Worm (Caenorhabditis elegans) whole organism, midembryonic: Measurements from ENCODE around the gene str-20.

Source experiments
- T22C8.4 ChIP-seq: fragments of 200-800 bp; sonication (Bioruptor generic); IDR thresholded peaks from 2 replicates; pipeline ENCODE4 v1.3.6; 2022; ENCODE audit warnings: missing genetic modification characterization, missing compliant biosample characterization
- cog-1 ChIP-seq: sonication (generic microtip); optimal IDR thresholded peaks from 2 replicates; lab custom pipeline; 2016; ENCODE audit warnings: missing genetic modification characterization, missing compliant biosample characterization
- flt-1 ChIP-seq: fragments of 200-800 bp; sonication (Bioruptor generic); IDR thresholded peaks from 2 replicates; pipeline ENCODE4 v1.3.6; 2022; ENCODE audit warnings: missing genetic modification characterization, missing compliant biosample characterization
- klf-2 ChIP-seq: fragments of 200-800 bp; sonication (Bioruptor generic); conservative IDR thresholded peaks from 2 replicates; pipeline ENCODE4 v1.3.6; 2022; ENCODE audit warnings: missing genetic modification reagents, missing genetic modification characterization, missing compliant biosample characterization
- med-1 ChIP-seq: sonication (generic microtip); optimal IDR thresholded peaks from 2 replicates; lab custom pipeline; 2017; ENCODE audit warnings: missing genetic modification characterization, mild to moderate bottlenecking, missing compliant biosample characterization, antibody characterized with exemption, missing genetic modification reagents; ENCODE audit not compliant: insufficient read depth
- ref-1 ChIP-seq: fragments of 200-800 bp; sonication (Bioruptor generic); conservative IDR thresholded peaks from 2 replicates; pipeline ENCODE4 v1.3.6; 2022; ENCODE audit warnings: missing genetic modification reagents, missing genetic modification characterization, missing compliant biosample characterization
- tab-1 ChIP-seq: fragments of 200-800 bp; sonication (Bioruptor generic); IDR thresholded peaks from 2 replicates; pipeline ENCODE4 v1.3.6; 2022; ENCODE audit warnings: missing genetic modification characterization, missing compliant biosample characterization
- ztf-23 ChIP-seq: fragments of 200-800 bp; sonication (Bioruptor generic); IDR thresholded peaks from 2 replicates; pipeline ENCODE4 v1.3.6; 2022; ENCODE audit warnings: missing genetic modification reagents, missing genetic modification characterization, missing compliant biosample characterization
- ztf-29 ChIP-seq: fragments of 200-800 bp; sonication (Bioruptor generic); IDR thresholded peaks from 2 replicates; pipeline ENCODE4 v1.3.6; 2022; ENCODE audit warnings: missing genetic modification reagents, missing genetic modification characterization, missing compliant biosample characterization

str-20 gene

ce11 chrV:741820-742219, 14.4 kb upstream of the str-20 start, which contains the start of gene C05E4.7:
Gene C05E4.7, plus strand, starts transcription at chrV:742120.
- TF ChIP-seq T22C8.4 (GFP tag; lab: Robert Waterston, UW), result no peak
- TF ChIP-seq ztf-23 (GFP tag; lab: Robert Waterston, UW), result no peak
- TF ChIP-seq cog-1 (tag; lab: Kevin White, UChicago), result no peak
- TF ChIP-seq tab-1 (GFP tag; lab: Robert Waterston, UW), result no peak
- no peak for TF ChIP-seq ref-1 (GFP tag; lab: Robert Waterston, UW)
- TF ChIP-seq flt-1 (GFP tag; lab: Robert Waterston, UW), result no peak
- TF ChIP-seq ztf-29 (GFP tag; lab: Robert Waterston, UW), result no peak
- no peak for TF ChIP-seq klf-2
- no peak for TF ChIP-seq med-1 (GFP tag; lab: Kevin White, UChicago)

DNA sequence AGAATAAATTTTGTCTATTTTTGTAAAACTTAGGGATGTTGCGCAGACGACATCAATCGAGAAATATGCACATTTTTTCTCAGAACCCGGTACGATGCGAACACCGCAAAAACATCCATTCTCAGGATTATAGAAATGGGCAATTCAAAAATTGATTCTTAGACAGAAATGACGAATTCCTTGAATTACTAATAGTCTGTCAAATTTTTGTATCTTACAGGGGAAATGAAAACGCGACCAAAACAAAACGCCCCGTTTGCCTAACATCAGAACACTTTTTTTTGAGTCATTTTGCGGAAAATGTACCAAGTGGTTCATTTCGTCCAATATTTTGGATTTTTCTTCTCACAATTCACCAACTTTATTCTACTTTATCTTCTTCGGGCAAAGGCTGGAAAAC, 12.9 kb upstream of the str-20 start, which contains the start of gene str-134:
TSS of gene str-134 (plus strand) at position 301 of the 400 bp plus-strand sequence.
- no peak for TF ChIP-seq ztf-29 (GFP tag; lab: Robert Waterston, UW)
- TF ChIP-seq cog-1 (tag; lab: Kevin White, UChicago), result no peak
- no peak for TF ChIP-seq ztf-23 (GFP tag; lab: Robert Waterston, UW)
- no peak for TF ChIP-seq T22C8.4 (GFP tag; lab: Robert Waterston, UW)
- TF ChIP-seq ref-1 (GFP tag; lab: Robert Waterston, UW), result no peak
- no peak for TF ChIP-seq klf-2
- no peak for TF ChIP-seq flt-1 (GFP tag; lab: Robert Waterston, UW)
- TF ChIP-seq med-1 (GFP tag; lab: Kevin White, UChicago), result no peak
- no peak for TF ChIP-seq tab-1 (GFP tag; lab: Robert Waterston, UW)

- TF ChIP-seq ztf-23 (GFP tag; lab: Robert Waterston, UW) (no peak), T22C8.4 (GFP tag; lab: Robert Waterston, UW) (no peak), cog-1 (tag; lab: Kevin White, UChicago) (no peak), tab-1 (GFP tag; lab: Robert Waterston, UW) (no peak), ref-1 (GFP tag; lab: Robert Waterston, UW) (no peak), klf-2 (no peak), med-1 (GFP tag; lab: Kevin White, UChicago) (no peak), ztf-29 (GFP tag; lab: Robert Waterston, UW) (no peak), flt-1 (GFP tag; lab: Robert Waterston, UW) (no peak)
Observed at ce11 chrV:748044-748443, 8.2 kb upstream of the str-20 start, which contains the start of gene sri-4. Gene sri-4, plus strand, starts transcription at chrV:748344.

- TF ChIP-seq ztf-23 (GFP tag; lab: Robert Waterston, UW) (no peak), med-1 (GFP tag; lab: Kevin White, UChicago) (no peak), ref-1 (GFP tag; lab: Robert Waterston, UW) (no peak), ztf-29 (GFP tag; lab: Robert Waterston, UW) (no peak)
Observed at ce11 chrV:752679-753333, 3.5 kb upstream of the str-20 start, which contains the start of the genes str-262 and srp-1. Gene str-262, minus strand, starts transcription at chrV:752779. Gene srp-1, plus strand, starts transcription at chrV:753283.

DNA sequence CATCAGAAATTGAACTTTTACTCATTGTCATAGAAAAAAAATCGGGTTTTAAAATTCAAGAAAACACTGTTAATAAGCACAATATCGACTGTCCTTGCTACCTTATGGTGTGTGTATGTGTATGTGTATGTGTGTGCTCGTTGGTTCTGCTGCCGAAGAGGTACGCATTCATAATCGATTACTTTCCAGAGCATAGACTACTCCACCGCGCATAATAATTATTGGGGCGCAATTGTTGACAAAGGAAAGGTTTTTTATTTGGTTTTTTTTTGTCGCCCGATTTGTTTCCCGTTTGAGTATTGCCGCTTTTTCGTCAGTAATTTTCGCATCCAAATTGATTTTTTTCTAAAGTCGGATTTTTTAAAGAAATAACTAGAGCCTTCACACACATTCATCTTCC, 5.0 kb downstream of the str-20 start, which contains the start of gene C05E4.15:
TSS of gene C05E4.15 (minus strand) at position 101 of the 400 bp plus-strand sequence.
- TF ChIP-seq cog-1 (tag; lab: Kevin White, UChicago), result no peak
- no peak for TF ChIP-seq klf-2
- no peak for TF ChIP-seq ref-1 (GFP tag; lab: Robert Waterston, UW)
- TF ChIP-seq ztf-29 (GFP tag; lab: Robert Waterston, UW), result no peak
- TF ChIP-seq med-1 (GFP tag; lab: Kevin White, UChicago), result no peak
- no peak for TF ChIP-seq flt-1 (GFP tag; lab: Robert Waterston, UW)
- TF ChIP-seq ztf-23 (GFP tag; lab: Robert Waterston, UW), result no peak
- TF ChIP-seq T22C8.4 (GFP tag; lab: Robert Waterston, UW), result no peak
- TF ChIP-seq tab-1 (GFP tag; lab: Robert Waterston, UW), result no peak

DNA sequence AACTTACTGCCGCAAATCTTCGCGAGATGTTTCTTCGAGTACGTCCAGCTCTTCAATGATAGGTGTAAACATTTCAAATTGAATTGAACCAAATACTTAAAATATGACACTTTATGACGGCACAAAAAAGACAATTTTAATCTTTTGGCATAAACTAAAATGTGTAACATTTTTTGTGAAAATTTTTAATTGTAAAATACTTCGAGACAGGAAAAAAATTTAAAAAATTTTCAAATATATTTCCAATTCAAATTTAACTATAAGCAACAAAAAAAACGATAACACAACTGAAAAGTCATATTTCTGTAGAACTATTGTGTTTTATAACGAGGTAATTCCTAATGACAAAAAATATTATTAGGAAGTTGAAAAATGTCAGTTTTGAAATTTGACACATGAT, 5.6 kb downstream of the str-20 start, which contains the start of gene C05E4.12:
TSS of gene C05E4.12 (minus strand) at position 101 of the 400 bp plus-strand sequence.
- TF ChIP-seq ztf-23 (GFP tag; lab: Robert Waterston, UW) (no peak), med-1 (GFP tag; lab: Kevin White, UChicago) (no peak), ztf-29 (GFP tag; lab: Robert Waterston, UW) (no peak), ref-1 (GFP tag; lab: Robert Waterston, UW) (no peak), tab-1 (GFP tag; lab: Robert Waterston, UW) (no peak), cog-1 (tag; lab: Kevin White, UChicago) (no peak), T22C8.4 (GFP tag; lab: Robert Waterston, UW) (no peak)

DNA sequence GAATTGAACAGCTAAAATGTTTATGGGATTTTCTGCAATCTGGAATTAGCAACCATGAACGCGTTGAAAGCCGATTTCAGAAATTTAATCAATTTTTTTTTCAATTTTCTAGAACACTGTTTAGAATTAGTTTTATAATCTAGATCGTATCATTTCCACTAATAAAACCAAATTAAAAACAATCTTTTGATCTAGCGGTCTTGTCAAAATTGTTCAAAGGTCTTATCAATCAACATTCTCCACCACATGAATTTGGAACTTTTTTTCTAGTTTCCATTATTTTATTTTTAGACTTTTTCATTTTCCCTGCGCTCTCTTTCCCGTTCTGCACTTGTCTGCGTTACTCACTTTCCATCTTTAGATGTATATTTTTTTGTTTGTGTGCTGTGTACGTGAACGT, 6.1 kb downstream of the str-20 start, which contains the start of gene srp-2:
TSS of gene srp-2 (plus strand) at position 301 of the 400 bp plus-strand sequence.
- TF ChIP-seq ztf-29 (GFP tag; lab: Robert Waterston, UW) (no peak), flt-1 (GFP tag; lab: Robert Waterston, UW) (no peak), med-1 (GFP tag; lab: Kevin White, UChicago) (no peak), cog-1 (tag; lab: Kevin White, UChicago) (no peak)

DNA sequence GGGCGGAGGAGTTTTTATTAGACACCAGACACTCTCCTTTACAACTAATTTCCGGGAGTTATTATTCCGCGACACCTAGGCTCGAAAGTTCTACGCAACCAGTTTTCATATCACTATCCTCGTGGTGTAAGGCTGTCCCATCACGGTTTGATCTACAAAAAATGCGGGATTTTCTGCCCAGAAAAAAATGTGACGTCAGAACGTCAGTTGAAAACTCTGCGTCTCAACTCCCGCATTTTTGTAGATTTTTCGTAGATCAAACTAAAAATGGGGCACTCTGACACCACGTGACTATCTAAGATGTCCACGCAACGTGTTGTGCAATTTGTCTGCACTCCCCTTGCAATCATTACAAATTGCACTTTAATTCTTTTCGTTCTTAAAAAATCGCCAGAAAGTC, 8.5 kb downstream of the str-20 start, which contains the start of gene str-238:
TSS of gene str-238 (plus strand) at position 301 of the 400 bp plus-strand sequence.
- TF ChIP-seq ztf-29 (GFP tag; lab: Robert Waterston, UW) (no peak), T22C8.4 (GFP tag; lab: Robert Waterston, UW) (no peak), med-1 (GFP tag; lab: Kevin White, UChicago) (no peak), ztf-23 (GFP tag; lab: Robert Waterston, UW) (no peak), klf-2 (no peak), tab-1 (GFP tag; lab: Robert Waterston, UW) (no peak), ref-1 (GFP tag; lab: Robert Waterston, UW) (no peak), flt-1 (GFP tag; lab: Robert Waterston, UW) (no peak), cog-1 (tag; lab: Kevin White, UChicago) (no peak)

ce11 chrV:772210-772609, 15.9 kb downstream of the str-20 start:
- TF ChIP-seq T22C8.4 (GFP tag; lab: Robert Waterston, UW), result no peak
- TF ChIP-seq ref-1 (GFP tag; lab: Robert Waterston, UW), result no peak
- no peak for TF ChIP-seq tab-1 (GFP tag; lab: Robert Waterston, UW)
- TF ChIP-seq ztf-23 (GFP tag; lab: Robert Waterston, UW), result no peak
- no peak for TF ChIP-seq klf-2
- TF ChIP-seq ztf-29 (GFP tag; lab: Robert Waterston, UW), result no peak
- no peak for TF ChIP-seq med-1 (GFP tag; lab: Kevin White, UChicago)
- no peak for TF ChIP-seq flt-1 (GFP tag; lab: Robert Waterston, UW)
- no peak for TF ChIP-seq cog-1 (tag; lab: Kevin White, UChicago)
